Worm (Caenorhabditis elegans) whole organism, early embryonic: ENCODE measurements around the gene F13B12.6.

ENCODE experiments used
- aly-1 ChIP-seq: sonication (generic microtip); optimal IDR thresholded peaks from 2 replicates; lab custom pipeline; 2016; ENCODE audit warnings: missing genetic modification characterization, missing compliant biosample characterization
- ama-1 ChIP-seq: fragments of 150-350 bp; optimal IDR thresholded peaks from 2 replicates; lab custom pipeline; 2014
- ceh-13 ChIP-seq: fragments of 200-800 bp; sonication (Bioruptor generic); optimal IDR thresholded peaks from 2 replicates; lab custom pipeline; 2018; ENCODE audit warnings: mild to moderate bottlenecking, missing genetic modification characterization, missing compliant biosample characterization
- ets-7 ChIP-seq: sonication (generic microtip); optimal IDR thresholded peaks from 2 replicates; lab custom pipeline; 2016; ENCODE audit warnings: missing genotype, missing genetic modification characterization, missing compliant biosample characterization
- flt-1 ChIP-seq: fragments of 200-800 bp; sonication (Bioruptor generic); IDR thresholded peaks from 2 replicates; pipeline ENCODE4 v1.3.6; 2022; ENCODE audit warnings: missing genetic modification characterization, missing compliant biosample characterization
- hmg-4 ChIP-seq: fragments of 200-800 bp; sonication (Bioruptor generic); optimal IDR thresholded peaks from 2 replicates; lab custom pipeline; 2018; ENCODE audit warnings: mild to moderate bottlenecking, missing genetic modification characterization, missing compliant biosample characterization
- pes-1 ChIP-seq: fragments of 200-800 bp; sonication (Bioruptor generic); IDR thresholded peaks from 2 replicates; pipeline ENCODE4 v1.3.6; 2022; ENCODE audit warnings: missing genetic modification reagents, missing genetic modification characterization, missing compliant biosample characterization
- scrt-1 ChIP-seq: fragments of 200-800 bp; sonication (Bioruptor generic); IDR thresholded peaks from 2 replicates; pipeline ENCODE4 v1.3.6; 2022; ENCODE audit warnings: missing genetic modification characterization, missing compliant biosample characterization
- tbx-11 ChIP-seq: fragments of 200-800 bp; sonication (Bioruptor generic); IDR thresholded peaks from 2 replicates; pipeline ENCODE4 v1.3.6; 2022; ENCODE audit warnings: missing genetic modification characterization, missing compliant biosample characterization
- tra-4 ChIP-seq: sonication (generic microtip); optimal IDR thresholded peaks from 2 replicates; lab custom pipeline; 2017; ENCODE audit warnings: missing genetic modification characterization, missing compliant biosample characterization

ce11 chrIV:10463127-10463526, 45.4 kb upstream of the F13B12.6 start:
- TF ChIP-seq ama-1 (lab: Kevin White, UChicago) (no peak), flt-1 (GFP tag; lab: Robert Waterston, UW) (no peak), ceh-13 (GFP tag; lab: Kevin White, UChicago) (no peak), hmg-4 (no peak), ets-7 (tag; lab: Kevin White, UChicago) (no peak), aly-1 (tag; lab: Kevin White, UChicago) (no peak), tra-4 (tag; lab: Kevin White, UChicago) (no peak), tbx-11 (GFP tag; lab: Robert Waterston, UW) (no peak), scrt-1 (no peak), pes-1 (GFP tag; lab: Robert Waterston, UW) (no peak)
